Fruit fly (Drosophila melanogaster): ENCODE results near the gene hemo.
A peak's percentile ranks its signal among the peaks of the same experiment; 100 is the strongest.

Gene hemo

dm6 chr3R:18572240-18572803, 7.3 kb upstream of the hemo start:
- TF ChIP-seq Hr96 (GFP tag; optimal IDR thresholded peaks at IDR 0.05) = no peak
- peak; percentile 74 for TF ChIP-seq kay (GFP tag; ENCODE audit: borderline replicate concordance)
- TF ChIP-seq pad (GFP tag; optimal IDR thresholded peaks at IDR 0.05) = no peak
- TF ChIP-seq cnc (optimal IDR thresholded peaks at IDR 0.05) = peak; percentile 88 to 97
- TF ChIP-seq CG11617 (GFP tag; optimal IDR thresholded peaks at IDR 0.05) = no peak

DNA sequence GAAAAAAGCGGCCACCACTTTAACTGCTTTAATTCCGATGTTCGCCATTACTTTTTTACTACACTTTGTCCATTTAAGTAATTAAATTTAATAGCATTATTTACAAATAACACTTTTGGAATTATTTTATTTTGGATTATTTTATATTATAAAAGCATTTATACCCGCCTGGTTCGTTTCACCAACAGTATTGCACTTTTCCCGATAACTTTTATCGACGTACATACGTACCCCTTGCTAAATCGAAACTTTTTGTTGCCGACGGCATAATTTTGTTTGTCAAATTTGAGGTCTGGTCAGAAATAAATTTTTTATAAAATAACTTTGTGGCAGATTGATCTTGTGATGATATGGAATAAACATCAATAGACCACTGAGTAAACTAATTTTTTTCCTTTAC, 5.4 kb downstream of the hemo start, which contains the start of gene CG7691:
Gene CG7691, plus strand, starts transcription at position 301 of the 400 bp plus-strand sequence.
- TF ChIP-seq kay (GFP tag; ENCODE audit: borderline replicate concordance) = no peak
- no peak for TF ChIP-seq CG7101 (tag; optimal IDR thresholded peaks at IDR 0.05)
- no peak for TF ChIP-seq CG1620 (GFP tag; optimal IDR thresholded peaks at IDR 0.05)
- TF ChIP-seq CG12768 (GFP tag; optimal IDR thresholded peaks at IDR 0.05) = no peak
- TF ChIP-seq pad (GFP tag; optimal IDR thresholded peaks at IDR 0.05) = no peak

DNA sequence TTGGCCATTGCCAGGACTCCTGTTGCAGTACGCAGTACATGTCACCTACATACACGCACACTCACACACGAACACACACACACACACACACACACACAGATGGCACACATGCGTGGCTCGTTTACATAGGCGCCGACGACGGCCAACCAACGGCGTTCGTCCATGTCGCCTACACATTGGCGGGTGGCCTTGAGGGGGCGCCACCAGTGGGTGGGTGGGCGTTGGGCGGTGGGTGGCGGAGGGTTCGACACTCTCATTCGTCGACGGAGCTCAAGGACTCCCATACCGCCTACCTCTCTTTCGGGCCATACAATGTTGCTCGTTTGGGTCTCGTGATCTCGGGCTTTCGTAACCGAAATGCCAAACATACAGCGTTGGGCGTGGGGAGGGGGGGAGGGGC, 16.2 kb downstream of the hemo start:
- peak; percentile 36 for TF ChIP-seq pad (GFP tag; optimal IDR thresholded peaks at IDR 0.05)
- no peak for TF ChIP-seq CG7045 (GFP tag; optimal IDR thresholded peaks at IDR 0.05)

DNA sequence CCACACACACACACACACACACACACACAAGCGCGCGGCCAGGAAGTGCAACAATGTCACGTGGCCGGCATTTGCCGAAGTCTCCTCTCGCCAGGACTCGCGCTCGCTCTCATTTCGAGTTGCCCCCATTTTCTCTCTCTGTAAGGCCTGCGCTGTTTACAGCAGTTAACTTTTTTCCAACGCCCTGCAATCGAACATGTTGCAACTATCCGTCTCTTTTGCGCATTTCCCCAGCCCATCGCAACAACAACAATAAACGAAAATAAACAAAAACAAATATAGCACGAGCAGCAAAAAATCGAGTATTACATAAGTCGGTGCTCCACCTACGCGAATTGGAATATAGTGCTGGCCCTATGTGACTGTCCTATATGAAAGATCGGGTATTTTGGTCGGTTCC, 18.0 kb downstream of the hemo start:
- TF ChIP-seq CG14711 (tag; optimal IDR thresholded peaks at IDR 0.05) = no peak
- peak; percentile 79 for TF ChIP-seq pad (GFP tag; optimal IDR thresholded peaks at IDR 0.05)
- no peak for TF ChIP-seq CG12768 (GFP tag; optimal IDR thresholded peaks at IDR 0.05)
- no peak for TF ChIP-seq Crg-1 (GFP tag; optimal IDR thresholded peaks at IDR 0.05)

dm6 chr3R:18546159-18546558, 18.8 kb downstream of the hemo start:
- TF ChIP-seq CG7101 (tag; optimal IDR thresholded peaks at IDR 0.05) (peak; percentile 53), CG1620 (GFP tag; optimal IDR thresholded peaks at IDR 0.05) (no peak), pad (GFP tag; optimal IDR thresholded peaks at IDR 0.05) (no peak), CG7045 (GFP tag; optimal IDR thresholded peaks at IDR 0.05) (peak; percentile 75), Crg-1 (GFP tag; optimal IDR thresholded peaks at IDR 0.05) (no peak), CG11617 (GFP tag; optimal IDR thresholded peaks at IDR 0.05) (peak; percentile 22), Hr96 (GFP tag; optimal IDR thresholded peaks at IDR 0.05) (no peak), CG12768 (GFP tag; optimal IDR thresholded peaks at IDR 0.05) (peak; percentile 53), cnc (optimal IDR thresholded peaks at IDR 0.05) (no peak), cic (GFP tag; optimal IDR thresholded peaks at IDR 0.05) (no peak), Mnt (GFP tag; optimal IDR thresholded peaks at IDR 0.05) (no peak), CG14711 (tag; optimal IDR thresholded peaks at IDR 0.05) (peak; percentile 39), kay (GFP tag; ENCODE audit: borderline replicate concordance) (no peak), CG33017 (tag; optimal IDR thresholded peaks at IDR 0.05) (peak; percentile 83), ovo (GFP tag; optimal IDR thresholded peaks at IDR 0.05) (no peak), Clk (GFP tag; optimal IDR thresholded peaks at IDR 0.05) (peak; percentile 60), toe (GFP tag; optimal IDR thresholded peaks at IDR 0.05) (peak; percentile 23), CG5204 (GFP tag; optimal IDR thresholded peaks at IDR 0.05) (peak; percentile 28)

DNA sequence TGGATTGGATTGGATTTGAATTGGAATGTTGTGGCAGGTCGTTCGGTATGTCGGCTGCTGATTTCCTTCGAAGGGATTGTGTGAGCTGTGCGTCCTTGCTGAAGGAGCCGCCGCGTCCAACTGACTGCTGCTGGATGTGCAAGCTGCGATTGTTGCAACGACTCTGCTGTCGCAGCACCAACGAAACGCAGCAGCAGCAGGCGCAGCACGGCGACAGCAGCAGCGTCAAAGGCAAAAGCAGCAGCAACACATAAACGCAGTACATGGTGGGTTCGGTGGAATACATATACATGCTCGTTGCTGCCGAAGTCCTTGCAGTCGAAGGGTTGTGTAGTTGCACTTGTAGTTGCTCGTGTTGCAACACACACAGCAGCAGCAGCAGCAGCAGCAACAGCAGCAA, 19.5 kb downstream of the hemo start, which contains the start of gene fru:
Gene fru, minus strand, starts transcription at position 101 of the 400 bp plus-strand sequence.
- TF ChIP-seq tj (GFP tag; optimal IDR thresholded peaks at IDR 0.05) = no peak
- TF ChIP-seq kay (GFP tag; ENCODE audit: borderline replicate concordance) = no peak
- no peak for TF ChIP-seq cnc (optimal IDR thresholded peaks at IDR 0.05)
- no peak for TF ChIP-seq CG5204 (GFP tag; optimal IDR thresholded peaks at IDR 0.05)
- no peak for TF ChIP-seq CG33017 (tag; optimal IDR thresholded peaks at IDR 0.05)
- TF ChIP-seq CG1620 (GFP tag; optimal IDR thresholded peaks at IDR 0.05) = no peak

dm6 chr3R:18515010-18515409, 50.0 kb downstream of the hemo start:
- no peak for TF ChIP-seq ovo (GFP tag; optimal IDR thresholded peaks at IDR 0.05)
- TF ChIP-seq cic (GFP tag; optimal IDR thresholded peaks at IDR 0.05) = no peak
- TF ChIP-seq CG1620 (GFP tag; optimal IDR thresholded peaks at IDR 0.05) = no peak
- no peak for TF ChIP-seq cnc (optimal IDR thresholded peaks at IDR 0.05)
- no peak for TF ChIP-seq kay (GFP tag; ENCODE audit: borderline replicate concordance)
- TF ChIP-seq CG7045 (GFP tag; optimal IDR thresholded peaks at IDR 0.05) = no peak
- no peak for TF ChIP-seq pad (GFP tag; optimal IDR thresholded peaks at IDR 0.05)
- TF ChIP-seq tj (GFP tag; optimal IDR thresholded peaks at IDR 0.05) = no peak
- TF ChIP-seq toe (GFP tag; optimal IDR thresholded peaks at IDR 0.05) = no peak
- no peak for TF ChIP-seq CG12768 (GFP tag; optimal IDR thresholded peaks at IDR 0.05)
- no peak for TF ChIP-seq bab1 (GFP tag; optimal IDR thresholded peaks at IDR 0.05)
- no peak for TF ChIP-seq Crg-1 (GFP tag; optimal IDR thresholded peaks at IDR 0.05)
- TF ChIP-seq CG5204 (GFP tag; optimal IDR thresholded peaks at IDR 0.05) = no peak
- no peak for TF ChIP-seq CG14711 (tag; optimal IDR thresholded peaks at IDR 0.05)
- TF ChIP-seq Hr96 (GFP tag; optimal IDR thresholded peaks at IDR 0.05) = no peak
- TF ChIP-seq CG33017 (tag; optimal IDR thresholded peaks at IDR 0.05) = no peak
- no peak for TF ChIP-seq Clk (GFP tag; optimal IDR thresholded peaks at IDR 0.05)

Data from whole organism, adult.